Fruit fly (Drosophila melanogaster) whole organism, prepupa: ENCODE data around the gene CG4462.
A peak's percentile ranks its signal among the peaks of the same experiment; 100 is the strongest.

Source experiments
- CG10631 ChIP-seq: fragments of 200-800 bp; sonication (Bioruptor generic); optimal IDR thresholded peaks from 2 replicates; lab custom pipeline; 2016; ENCODE audit warnings: missing biosample characterization, missing genetic modification characterization
- CG11762 ChIP-seq: fragments of 200-800 bp; sonication (Bioruptor generic); optimal IDR thresholded peaks from 3 replicates; lab custom pipeline; 2016; ENCODE audit warnings: missing biosample characterization, missing genetic modification characterization; ENCODE audit not compliant: insufficient read depth
- CG11902 ChIP-seq: fragments of 200-800 bp; sonication (Bioruptor generic); optimal IDR thresholded peaks from 3 replicates; lab custom pipeline; 2016; ENCODE audit warnings: missing biosample characterization, missing genetic modification characterization
- CG15336 ChIP-seq: fragments of 200-800 bp; sonication (Bioruptor generic); IDR thresholded peaks from 2 replicates; pipeline ENCODE4 v1.3.6; 2022; ENCODE audit warnings: missing biosample characterization, missing genetic modification characterization
- CG1621 ChIP-seq: fragments of 200-800 bp; sonication (Bioruptor generic); optimal IDR thresholded peaks from 3 replicates; lab custom pipeline; 2018; ENCODE audit warnings: missing biosample characterization, mild to moderate bottlenecking, missing genetic modification characterization
- CG16779 ChIP-seq: fragments of 200-800 bp; sonication (Bioruptor generic); optimal IDR thresholded peaks from 3 replicates; lab custom pipeline; 2017; ENCODE audit warnings: missing biosample characterization, mild to moderate bottlenecking, missing genetic modification characterization
- CG3032 ChIP-seq: fragments of 200-800 bp; optimal IDR thresholded peaks from 2 replicates; lab custom pipeline; 2019; ENCODE audit warnings: missing biosample characterization, mild to moderate bottlenecking, missing genetic modification characterization, moderate library complexity
- CG31627 ChIP-seq: fragments of 200-800 bp; sonication (Bioruptor generic); optimal IDR thresholded peaks from 3 replicates; lab custom pipeline; 2016; ENCODE audit warnings: missing biosample characterization, missing genetic modification characterization
- CG32006 ChIP-seq: fragments of 200-800 bp; sonication (Bioruptor generic); optimal IDR thresholded peaks from 3 replicates; lab custom pipeline; 2017; ENCODE audit warnings: missing biosample characterization, mild to moderate bottlenecking, missing genetic modification characterization
- CG34406 ChIP-seq: fragments of 200-800 bp; sonication (Bioruptor generic); optimal IDR thresholded peaks from 3 replicates; lab custom pipeline; 2016; ENCODE audit warnings: missing biosample characterization, missing genetic modification characterization
- CG3919 ChIP-seq: fragments of 200-800 bp; sonication (Bioruptor generic); optimal IDR thresholded peaks from 3 replicates; lab custom pipeline; 2016; ENCODE audit warnings: missing biosample characterization, missing genetic modification characterization
- CG4318 ChIP-seq: fragments of 200-800 bp; sonication (Bioruptor generic); optimal IDR thresholded peaks from 3 replicates; lab custom pipeline; 2017; ENCODE audit warnings: missing biosample characterization, mild to moderate bottlenecking, missing genetic modification characterization
- CG6854 ChIP-seq: fragments of 200-800 bp; sonication (Bioruptor generic); optimal IDR thresholded peaks from 2 replicates; lab custom pipeline; 2017; ENCODE audit warnings: missing biosample characterization, mild to moderate bottlenecking, missing genetic modification characterization
- CG8119 ChIP-seq: fragments of 200-800 bp; sonication (Bioruptor generic); IDR thresholded peaks from 3 replicates; pipeline ENCODE4 v1.3.6; 2022; ENCODE audit warnings: missing biosample characterization, missing genetic modification characterization
- CG8632 ChIP-seq: fragments of 200-800 bp; sonication (Bioruptor generic); optimal IDR thresholded peaks from 3 replicates; lab custom pipeline; 2016; ENCODE audit warnings: missing biosample characterization, missing genetic modification characterization
- Eip78C ChIP-seq: fragments of 200-800 bp; sonication (Bioruptor generic); peaks from one replicate; lab custom pipeline; 2016; ENCODE audit warnings: missing biosample characterization, missing genetic modification characterization
- Ets21C ChIP-seq: fragments of 200-800 bp; sonication (Bioruptor generic); optimal IDR thresholded peaks from 3 replicates; lab custom pipeline; 2016; ENCODE audit warnings: missing biosample characterization, missing genetic modification characterization
- Met ChIP-seq: fragments of 200-800 bp; sonication (Bioruptor generic); optimal IDR thresholded peaks from 3 replicates; lab custom pipeline; 2016; ENCODE audit warnings: missing biosample characterization, missing genetic modification characterization
- Sox102F ChIP-seq: fragments of 200-800 bp; sonication (Bioruptor generic); optimal IDR thresholded peaks from 2 replicates; lab custom pipeline; 2016; ENCODE audit warnings: missing biosample characterization, mild to moderate bottlenecking, missing genetic modification characterization
- Sox14 ChIP-seq: fragments of 200-800 bp; sonication (Bioruptor generic); optimal IDR thresholded peaks from 3 replicates; lab custom pipeline; 2016; ENCODE audit warnings: missing biosample characterization, missing genetic modification characterization
- Sox15 ChIP-seq: fragments of 200-800 bp; sonication (Bioruptor generic); optimal IDR thresholded peaks from 3 replicates; lab custom pipeline; 2016; ENCODE audit warnings: missing biosample characterization, missing genetic modification characterization
- acj6 ChIP-seq: fragments of 200-800 bp; sonication (Bioruptor generic); optimal IDR thresholded peaks from 3 replicates; lab custom pipeline; 2016; ENCODE audit warnings: missing biosample characterization, missing genetic modification characterization
- dac ChIP-seq: fragments of 200-800 bp; sonication (Bioruptor generic); optimal IDR thresholded peaks from 2 replicates; lab custom pipeline; 2017; ENCODE audit warnings: missing biosample characterization, mild to moderate bottlenecking, missing genetic modification characterization
- eg ChIP-seq: fragments of 200-800 bp; sonication (Bioruptor generic); IDR thresholded peaks from 3 replicates; pipeline ENCODE4 v1.3.6; 2022; ENCODE audit warnings: missing biosample characterization, missing genetic modification characterization
- esn ChIP-seq: fragments of 200-800 bp; sonication (Bioruptor generic); optimal IDR thresholded peaks from 2 replicates; lab custom pipeline; 2016; ENCODE audit warnings: missing biosample characterization, mild to moderate bottlenecking, missing genetic modification characterization, moderate library complexity
- fd59A ChIP-seq: fragments of 200-800 bp; sonication (Bioruptor generic); optimal IDR thresholded peaks from 2 replicates; lab custom pipeline; 2017; ENCODE audit warnings: missing biosample characterization, mild to moderate bottlenecking, missing genetic modification characterization, missing genetic modification reagents
- fd85E ChIP-seq: fragments of 200-800 bp; sonication (Bioruptor generic); optimal IDR thresholded peaks from 3 replicates; lab custom pipeline; 2016; ENCODE audit warnings: missing biosample characterization, missing genetic modification characterization
- net ChIP-seq: fragments of 200-800 bp; sonication (Bioruptor generic); optimal IDR thresholded peaks from 3 replicates; lab custom pipeline; 2016; ENCODE audit warnings: missing biosample characterization, missing genetic modification characterization
- pdm3 ChIP-seq: fragments of 200-800 bp; sonication (Bioruptor generic); optimal IDR thresholded peaks from 3 replicates; lab custom pipeline; 2016; ENCODE audit warnings: missing biosample characterization, missing genetic modification characterization
- salr ChIP-seq, 2 experiments: fragments of 200-800 bp; sonication (Bioruptor generic); optimal IDR thresholded peaks; 3 replicates each; lab custom pipeline; 2016 to 2018; ENCODE audit warnings: missing biosample characterization in 2 of 2, missing genetic modification characterization in 2 of 2, mild to moderate bottlenecking in 1 of 2
- spab ChIP-seq: fragments of 200-800 bp; sonication (Bioruptor generic); optimal IDR thresholded peaks from 2 replicates; lab custom pipeline; 2017; ENCODE audit warnings: missing biosample characterization, mild to moderate bottlenecking, missing genetic modification characterization, missing genetic modification reagents
- svp ChIP-seq: fragments of 200-800 bp; sonication (Bioruptor generic); peaks from one replicate; lab custom pipeline; 2016; ENCODE audit warnings: missing biosample characterization, missing genetic modification characterization
- topi ChIP-seq: fragments of 200-800 bp; sonication (Bioruptor generic); optimal IDR thresholded peaks from 3 replicates; lab custom pipeline; 2016; ENCODE audit warnings: missing biosample characterization, missing genetic modification characterization
- vri ChIP-seq: fragments of 200-800 bp; sonication (Bioruptor generic); optimal IDR thresholded peaks from 3 replicates; lab custom pipeline; 2016; ENCODE audit warnings: missing biosample characterization, mild to moderate bottlenecking, missing genetic modification characterization

Gene CG4462

dm6 chr3R:19904865-19905373 is 20.3 kb downstream of the CG4462 start, which contains the start of the genes Surf6 and RhoGAP92B (continued):
- TF ChIP-seq CG10631 (no peak), net (GFP tag; lab: Kevin White, UChicago) (peak; percentile 62), fd59A (GFP tag; lab: Kevin White, UChicago) (no peak), Met (peak; percentile 68), CG4318 (GFP tag; lab: Kevin White, UChicago) (no peak), CG8119 (GFP tag; lab: Robert Waterston, UW) (peak; percentile 23; the same call in 1 of the 3 replicates), Sox14 (GFP tag; lab: Kevin White, UChicago) (peak; percentile 76), spab (GFP tag; lab: Kevin White, UChicago) (no peak), Ets21C (GFP tag; lab: Kevin White, UChicago) (peak; percentile 46), CG11902 (GFP tag; lab: Kevin White, UChicago) (peak; percentile 19), eg (GFP tag; lab: Robert Waterston, UW) (peak; percentile 64; the same call in 2 of the 3 replicates), CG31627 (peak; percentile 66), CG8632 (GFP tag; lab: Kevin White, UChicago) (no peak), CG16779 (peak; percentile 49), CG15336 (GFP tag; lab: Robert Waterston, UW) (0 out of 2 replicates have a peak, but pooled peaks have one; percentile 36), CG1621 (tag; lab: Kevin White, UChicago) (peak; percentile 97), Eip78C (GFP tag; lab: Kevin White, UChicago) (peak; percentile 79), topi (peak; percentile 67)

- TF ChIP-seq CG34406 (GFP tag; lab: Kevin White, UChicago): no peak
- TF ChIP-seq salr (GFP tag; optimal IDR thresholded peaks at IDR 0.05; lab: Kevin White, UChicago): no peak
- TF ChIP-seq fd85E: no peak
- TF ChIP-seq Eip78C (GFP tag; lab: Kevin White, UChicago): peak; percentile 73
- TF ChIP-seq esn (GFP tag; lab: Kevin White, UChicago): peak; percentile 0
- TF ChIP-seq CG1621 (tag; lab: Kevin White, UChicago): no peak
- TF ChIP-seq vri (GFP tag; lab: Kevin White, UChicago): peak; percentile 39
- no peak for TF ChIP-seq CG8632 (GFP tag; lab: Kevin White, UChicago)
- TF ChIP-seq svp (GFP tag; lab: Kevin White, UChicago): peak; percentile 82
- no peak for TF ChIP-seq CG3032 (tag; lab: Kevin White, UChicago)
- TF ChIP-seq CG11762 (GFP tag; lab: Kevin White, UChicago): no peak
- 0 out of 2 replicates have a peak, but pooled peaks have one; percentile 20 for TF ChIP-seq CG15336 (GFP tag; lab: Robert Waterston, UW)
- no peak for TF ChIP-seq pdm3 (GFP tag; lab: Kevin White, UChicago)
- TF ChIP-seq, all 60 proteins: peak for 5
These were observed 22.0 kb downstream of the CG4462 start, which contains the start of gene ClpX for dm6 chr3R:19902926-19903739. Gene ClpX (minus strand): TSS chr3R:19903689.

- TF ChIP-seq CG1621 (tag; lab: Kevin White, UChicago) (no peak), CG34406 (GFP tag; lab: Kevin White, UChicago) (no peak), acj6 (no peak), CG8632 (GFP tag; lab: Kevin White, UChicago) (no peak), CG3919 (no peak), Sox15 (no peak), pdm3 (GFP tag; lab: Kevin White, UChicago) (no peak), CG6854 (GFP tag; lab: Kevin White, UChicago) (no peak), Sox102F (no peak), dac (GFP tag; lab: Kevin White, UChicago) (no peak), topi (no peak), fd59A (GFP tag; lab: Kevin White, UChicago) (no peak), salr (GFP tag; optimal IDR thresholded peaks at IDR 0.05; lab: Kevin White, UChicago) (no peak), CG32006 (GFP tag; lab: Kevin White, UChicago) (no peak), Ets21C (GFP tag; lab: Kevin White, UChicago) (no peak)
These were observed 22.8 kb downstream of the CG4462 start for dm6 chr3R:19902328-19902727.
